Worm (Caenorhabditis elegans) whole organism, L1 larva: ENCODE results near the gene hrpu-2.

Experiments
- C16A3.4 ChIP-seq: fragments of 150-350 bp; optimal IDR thresholded peaks from 2 replicates; lab custom pipeline; 2014; ENCODE audit warnings: missing biosample characterization, missing genetic modification characterization
- Y116A8C.19 ChIP-seq: sonication (generic microtip); optimal IDR thresholded peaks from 2 replicates; lab custom pipeline; 2016; ENCODE audit warnings: missing compliant biosample characterization, missing genetic modification characterization, borderline replicate concordance
- aha-1 ChIP-seq: fragments of 150-350 bp; optimal IDR thresholded peaks from 2 replicates; lab custom pipeline; 2014; ENCODE audit warnings: missing biosample characterization, missing genetic modification characterization
- aly-2 ChIP-seq: fragments of 150-350 bp; optimal IDR thresholded peaks from 2 replicates; lab custom pipeline; 2014; ENCODE audit warnings: missing biosample characterization, missing genetic modification characterization
- blmp-1 ChIP-seq: fragments of 150-350 bp; optimal IDR thresholded peaks from 2 replicates; lab custom pipeline; 2014; ENCODE audit warnings: missing biosample characterization, missing genetic modification characterization
- ceh-63 ChIP-seq: fragments of 200-800 bp; sonication (Bioruptor generic); optimal IDR thresholded peaks from 2 replicates; lab custom pipeline; 2018; ENCODE audit warnings: mild to moderate bottlenecking, missing genetic modification characterization, missing compliant biosample characterization
- ceh-90 ChIP-seq: sonication (generic microtip); optimal IDR thresholded peaks from 2 replicates; lab custom pipeline; 2016; ENCODE audit warnings: missing genetic modification characterization, missing compliant biosample characterization
- dsc-1 ChIP-seq: sonication (generic microtip); optimal IDR thresholded peaks from 2 replicates; lab custom pipeline; 2016; ENCODE audit warnings: mild to moderate bottlenecking, missing genetic modification characterization, missing compliant biosample characterization
- efl-1 ChIP-seq, 4 experiments: fragments of 150-350 bp; optimal IDR thresholded peaks in 3 of 4; peaks in 1 of 4; 1 replicate in 1 of 4; 2 replicates in 3 of 4; lab custom pipeline; 2014; ENCODE audit warnings: missing biosample characterization in 2 of 4, missing genetic modification characterization in 2 of 4, missing genetic modification reagents in 2 of 4
- efl-3 ChIP-seq: fragments of 200-800 bp; sonication (Bioruptor generic); optimal IDR thresholded peaks from 2 replicates; lab custom pipeline; 2018; ENCODE audit warnings: mild to moderate bottlenecking, missing genetic modification characterization, missing compliant biosample characterization
- elt-2 ChIP-seq: sonication (generic microtip); optimal IDR thresholded peaks from 2 replicates; lab custom pipeline; 2016; ENCODE audit warnings: missing genetic modification characterization, mild to moderate bottlenecking, inconsistent platforms, missing compliant biosample characterization, missing genetic modification reagents
- elt-3 ChIP-seq, 6 experiments: fragments of 150-350 bp in 1 of 6; sonication (generic microtip); optimal IDR thresholded peaks; 2 replicates each; lab custom pipeline; 2017 to 2018; ENCODE audit warnings: missing biosample characterization in 6 of 6, missing genetic modification characterization in 6 of 6, inconsistent platforms in 1 of 6
- fkh-10 ChIP-seq: sonication (generic microtip); optimal IDR thresholded peaks from 2 replicates; lab custom pipeline; 2017; ENCODE audit warnings: missing biosample characterization, missing genetic modification reagents, missing genetic modification characterization
- fkh-4 ChIP-seq: sonication (generic microtip); optimal IDR thresholded peaks from 2 replicates; lab custom pipeline; 2016; ENCODE audit warnings: missing compliant biosample characterization, missing genetic modification characterization, borderline replicate concordance
- fkh-8 ChIP-seq: sonication (generic microtip); optimal IDR thresholded peaks from 2 replicates; lab custom pipeline; 2016; ENCODE audit warnings: mild to moderate bottlenecking, missing genetic modification characterization, missing compliant biosample characterization
- grh-1 ChIP-seq: fragments of 200-800 bp; sonication (Bioruptor generic); IDR thresholded peaks from 2 replicates; pipeline ENCODE4 v1.3.6; 2022; ENCODE audit warnings: missing genetic modification reagents, missing genetic modification characterization, missing compliant biosample characterization
- hlh-17 ChIP-seq: fragments of 200-800 bp; sonication (Bioruptor generic); optimal IDR thresholded peaks from 2 replicates; lab custom pipeline; 2018; ENCODE audit warnings: missing genetic modification characterization, mild to moderate bottlenecking, missing compliant biosample characterization, moderate library complexity, borderline replicate concordance
- irx-1 ChIP-seq: sonication (generic microtip); optimal IDR thresholded peaks from 2 replicates; lab custom pipeline; 2016; ENCODE audit warnings: missing genetic modification characterization, missing compliant biosample characterization
- lin-15B ChIP-seq: fragments of 150-350 bp; sonication (generic microtip); optimal IDR thresholded peaks from 3 replicates; lab custom pipeline; 2014; ENCODE audit warnings: missing biosample characterization, missing genetic modification characterization
- lin-35 ChIP-seq, 2 experiments: fragments of 150-350 bp; optimal IDR thresholded peaks; 2 replicates each; lab custom pipeline; 2014; ENCODE audit warnings: missing biosample characterization in 2 of 2, missing genetic modification characterization in 2 of 2, missing genetic modification reagents in 2 of 2
- lir-3 ChIP-seq: sonication (generic microtip); optimal IDR thresholded peaks from 2 replicates; lab custom pipeline; 2016; ENCODE audit warnings: mild to moderate bottlenecking, missing genetic modification characterization, moderate library complexity, missing compliant biosample characterization; ENCODE audit not compliant: poor library complexity
- mdl-1 ChIP-seq, 2 experiments: fragments of 150-350 bp; optimal IDR thresholded peaks; 2 replicates each; lab custom pipeline; 2014 to 2017; ENCODE audit warnings: missing biosample characterization in 2 of 2, missing genetic modification characterization in 2 of 2, inconsistent platforms in 1 of 2
- mef-2 ChIP-seq: fragments of 150-350 bp; optimal IDR thresholded peaks from 2 replicates; lab custom pipeline; 2014; ENCODE audit warnings: missing biosample characterization, missing genetic modification characterization
- mep-1 ChIP-seq: fragments of 150-350 bp; optimal IDR thresholded peaks from 2 replicates; lab custom pipeline; 2014; ENCODE audit warnings: missing biosample characterization, missing genetic modification characterization
- nhr-11 ChIP-seq: fragments of 150-350 bp; optimal IDR thresholded peaks from 2 replicates; lab custom pipeline; 2014; ENCODE audit warnings: missing biosample characterization, missing genetic modification characterization
- nhr-20 ChIP-seq: sonication (generic microtip); optimal IDR thresholded peaks from 2 replicates; lab custom pipeline; 2016; ENCODE audit warnings: mild to moderate bottlenecking, missing genetic modification characterization, missing compliant biosample characterization
- nhr-28 ChIP-seq: fragments of 150-350 bp; optimal IDR thresholded peaks from 2 replicates; lab custom pipeline; 2014; ENCODE audit warnings: missing biosample characterization, missing genetic modification characterization
- nhr-47 ChIP-seq: sonication (generic microtip); optimal IDR thresholded peaks from 2 replicates; lab custom pipeline; 2016; ENCODE audit warnings: mild to moderate bottlenecking, missing genetic modification characterization, moderate library complexity, missing compliant biosample characterization
- nhr-71 ChIP-seq: sonication (generic microtip); optimal IDR thresholded peaks from 2 replicates; lab custom pipeline; 2016; ENCODE audit warnings: mild to moderate bottlenecking, missing genetic modification characterization, moderate library complexity, missing compliant biosample characterization
- nhr-85 ChIP-seq: sonication (generic microtip); peaks from one replicate; lab custom pipeline; 2016; ENCODE audit warnings: missing genetic modification characterization, inconsistent platforms, missing compliant biosample characterization
- nhr-90 ChIP-seq: sonication (generic microtip); optimal IDR thresholded peaks from 2 replicates; lab custom pipeline; 2016; ENCODE audit warnings: mild to moderate bottlenecking, missing genetic modification characterization, missing compliant biosample characterization; ENCODE audit not compliant: poor library complexity
- skn-1 ChIP-seq: fragments of 150-350 bp; optimal IDR thresholded peaks from 2 replicates; lab custom pipeline; 2014; ENCODE audit warnings: missing biosample characterization, missing genetic modification characterization
- snpc-4 ChIP-seq: fragments of 150-350 bp; optimal IDR thresholded peaks from 2 replicates; lab custom pipeline; 2014; ENCODE audit warnings: missing biosample characterization, missing genetic modification characterization
- snu-23 ChIP-seq: sonication (generic microtip); optimal IDR thresholded peaks from 2 replicates; lab custom pipeline; 2016; ENCODE audit warnings: missing genetic modification characterization, missing compliant biosample characterization
- sup-37 ChIP-seq: fragments of 200-800 bp; sonication (Bioruptor generic); optimal IDR thresholded peaks from 2 replicates; lab custom pipeline; 2018; ENCODE audit warnings: mild to moderate bottlenecking, missing genetic modification characterization, missing compliant biosample characterization
- swsn-7 ChIP-seq: sonication (generic microtip); optimal IDR thresholded peaks from 2 replicates; lab custom pipeline; 2016; ENCODE audit warnings: missing genetic modification characterization, missing compliant biosample characterization
- tbx-2 ChIP-seq: sonication (generic microtip); optimal IDR thresholded peaks from 2 replicates; lab custom pipeline; 2016; ENCODE audit warnings: missing genetic modification characterization, missing compliant biosample characterization
- unc-30 ChIP-seq: sonication (generic microtip); optimal IDR thresholded peaks from 2 replicates; lab custom pipeline; 2017; ENCODE audit warnings: missing biosample characterization, missing genetic modification characterization
- xbp-1 ChIP-seq: sonication (generic microtip); optimal IDR thresholded peaks from 2 replicates; lab custom pipeline; 2016; ENCODE audit warnings: missing genetic modification characterization, missing compliant biosample characterization
- zag-1 ChIP-seq: fragments of 150-350 bp; optimal IDR thresholded peaks from 2 replicates; lab custom pipeline; 2014; ENCODE audit warnings: missing biosample characterization, missing genetic modification characterization
- zip-4 ChIP-seq: fragments of 200-800 bp; sonication (Bioruptor generic); optimal IDR thresholded peaks from 2 replicates; lab custom pipeline; 2018; ENCODE audit warnings: mild to moderate bottlenecking, missing genetic modification characterization, moderate library complexity, missing compliant biosample characterization
- ztf-11 ChIP-seq, 2 experiments: sonication (generic microtip); optimal IDR thresholded peaks; 2 replicates each; lab custom pipeline; 2016 to 2017; ENCODE audit warnings: missing genetic modification characterization in 2 of 2, missing biosample characterization in 1 of 2, missing compliant biosample characterization in 1 of 2
- ztf-4 ChIP-seq: fragments of 150-350 bp; optimal IDR thresholded peaks from 2 replicates; lab custom pipeline; 2014; ENCODE audit warnings: missing biosample characterization, missing genetic modification characterization

The hrpu-2 gene

ce11 chrIV:2172880-2173279 lies 4.8 kb upstream of the hrpu-2 start:
- TF ChIP-seq xbp-1 (no peak), lir-3 (tag; lab: Kevin White, UChicago) (no peak), unc-30 (tag; lab: Kevin White, UChicago) (no peak), fkh-10 (GFP tag; lab: Kevin White, UChicago) (peak; percentile 68), fkh-4 (tag; lab: Kevin White, UChicago) (no peak)

DNA sequence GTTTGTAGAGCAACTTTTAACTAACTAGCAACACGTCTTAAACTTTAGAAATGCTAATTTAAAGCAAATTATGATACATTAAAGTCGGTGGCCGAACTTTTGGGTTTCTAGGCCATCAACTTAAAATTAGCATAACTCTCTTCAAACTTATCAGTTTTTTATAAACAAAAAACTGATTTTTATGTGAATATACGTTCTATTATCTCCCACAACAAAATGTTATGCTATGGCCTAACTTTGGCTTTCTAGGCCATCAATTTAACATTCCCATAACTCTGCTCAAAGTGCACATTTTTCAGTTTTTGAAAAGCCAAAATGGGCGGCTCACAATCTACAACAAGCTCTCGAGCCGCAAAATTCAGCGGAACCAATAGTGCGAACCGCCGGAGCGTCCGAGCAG lies 2.4 kb upstream of the hrpu-2 start, which contains the start of gene C54E4.1:
Gene C54E4.1, plus strand, starts transcription at position 301 of the 400 bp plus-strand sequence.
- TF ChIP-seq efl-3 (GFP tag; lab: Kevin White, UChicago) (no peak), unc-30 (tag; lab: Kevin White, UChicago) (no peak), zag-1 (no peak), swsn-7 (tag; lab: Kevin White, UChicago) (no peak)

ce11 chrIV:2193037-2193436 lies 15.3 kb downstream of the hrpu-2 start:
- TF ChIP-seq blmp-1 (tag; lab: Kevin White, UChicago) (peak; percentile 54), sup-37 (GFP tag; lab: Kevin White, UChicago) (no peak), nhr-85 (tag; lab: Kevin White, UChicago) (peak; percentile 75), nhr-11 (tag; lab: Kevin White, UChicago) (no peak), hlh-17 (GFP tag; lab: Kevin White, UChicago) (no peak), lin-15B (tag; lab: Kevin White, UChicago) (no peak), nhr-28 (tag; lab: Kevin White, UChicago) (no peak), snu-23 (GFP tag; lab: Kevin White, UChicago) (peak; percentile 14), lin-35 (GFP tag; optimal IDR thresholded peaks at IDR 0.05; lab: Kevin White, UChicago) (peak in 1 of 2 experiments; percentile 19), zip-4 (GFP tag; lab: Kevin White, UChicago) (no peak), nhr-20 (tag; lab: Kevin White, UChicago) (no peak)

- no peak for TF ChIP-seq aha-1 (tag; lab: Kevin White, UChicago)
- no peak for TF ChIP-seq ztf-11 (tag; optimal IDR thresholded peaks at IDR 0.05; lab: Kevin White, UChicago)
- no peak for TF ChIP-seq hlh-17 (GFP tag; lab: Kevin White, UChicago)
- TF ChIP-seq C16A3.4 (tag; lab: Kevin White, UChicago) = no peak
- TF ChIP-seq nhr-47 = no peak
- TF ChIP-seq Y116A8C.19 (tag; lab: Kevin White, UChicago) = no peak
- peak; percentile 18 for TF ChIP-seq fkh-8
- no peak for TF ChIP-seq mef-2 (tag; lab: Kevin White, UChicago)
- TF ChIP-seq nhr-90 (tag; lab: Kevin White, UChicago) = no peak
- TF ChIP-seq, all 84 proteins: peak for 1
Measured at ce11 chrIV:2193558-2193957, 15.9 kb downstream of the hrpu-2 start.

DNA sequence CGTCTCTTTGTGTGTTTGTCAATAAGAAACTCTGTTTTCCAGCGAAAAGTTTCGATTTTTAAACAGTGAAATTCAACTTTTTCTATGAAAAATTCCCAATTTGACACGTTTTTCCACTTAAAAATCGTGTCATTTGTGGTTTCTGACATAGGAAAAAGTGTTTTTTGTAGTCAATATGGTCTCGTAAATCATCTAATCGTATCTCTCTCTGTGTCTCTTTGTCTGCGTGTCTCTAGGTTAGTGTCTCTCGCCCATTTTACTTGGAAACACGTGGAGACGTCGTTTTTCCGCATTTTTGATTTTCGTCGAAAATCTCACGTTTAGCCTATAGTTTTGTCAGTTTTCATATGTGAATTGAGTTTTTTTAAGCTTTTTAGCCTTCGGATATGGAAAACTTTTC lies 17.9 kb downstream of the hrpu-2 start:
- TF ChIP-seq elt-2 (tag; lab: Kevin White, UChicago) (no peak), irx-1 (tag; lab: Kevin White, UChicago) (no peak), grh-1 (GFP tag; lab: Robert Waterston, UW) (0 out of 2 replicates have a peak, but pooled peaks have one; percentile 29), snpc-4 (tag; lab: Kevin White, UChicago) (no peak), nhr-20 (tag; lab: Kevin White, UChicago) (peak; percentile 51), dsc-1 (peak; percentile 26), ceh-90 (tag; lab: Kevin White, UChicago) (no peak), elt-3 (tag; optimal IDR thresholded peaks at IDR 0.05; lab: Kevin White, UChicago) (peak in 1 of 6 experiments; percentile 50), snu-23 (GFP tag; lab: Kevin White, UChicago) (peak; percentile 35), skn-1 (tag; lab: Kevin White, UChicago) (no peak), fkh-8 (peak; percentile 36), nhr-71 (tag; lab: Kevin White, UChicago) (no peak), ztf-11 (tag; optimal IDR thresholded peaks at IDR 0.05; lab: Kevin White, UChicago) (no peak), ceh-63 (GFP tag; lab: Kevin White, UChicago) (no peak), lin-35 (GFP tag; optimal IDR thresholded peaks at IDR 0.05; lab: Kevin White, UChicago) (peak in 1 of 2 experiments; percentile 53), efl-1 (optimal IDR thresholded peaks at IDR 0.05; lab: Kevin White, UChicago) (peak in 1 of 2 experiments; percentile 6), efl-1 (GFP tag; optimal IDR thresholded peaks at IDR 0.05 in 1 of 2; lab: Kevin White, UChicago) (no peak), aly-2 (tag; lab: Kevin White, UChicago) (no peak), mdl-1 (tag; optimal IDR thresholded peaks at IDR 0.05; lab: Kevin White, UChicago) (peak in 1 of 2 experiments; percentile 53), tbx-2 (tag; lab: Kevin White, UChicago) (no peak), aha-1 (tag; lab: Kevin White, UChicago) (no peak), blmp-1 (tag; lab: Kevin White, UChicago) (peak; percentile 66), nhr-85 (tag; lab: Kevin White, UChicago) (peak; percentile 54), ztf-4 (tag; lab: Kevin White, UChicago) (no peak), mep-1 (tag; lab: Kevin White, UChicago) (peak; percentile 16)
